Worm (Caenorhabditis elegans) whole organism, L1 larva: Measurements from ENCODE around the gene Y69A2AR.22.
A peak's percentile ranks its signal among the peaks of the same experiment; 100 is the strongest.

Source experiments
- C16A3.4 ChIP-seq: fragments of 150-350 bp; optimal IDR thresholded peaks from 2 replicates; lab custom pipeline; 2014; ENCODE audit warnings: missing biosample characterization, missing genetic modification characterization
- F16B12.6 ChIP-seq: fragments of 150-350 bp; optimal IDR thresholded peaks from 2 replicates; lab custom pipeline; 2014; ENCODE audit warnings: missing biosample characterization, missing genetic modification characterization
- Y116A8C.19 ChIP-seq: sonication (generic microtip); optimal IDR thresholded peaks from 2 replicates; lab custom pipeline; 2016; ENCODE audit warnings: missing compliant biosample characterization, missing genetic modification characterization, borderline replicate concordance
- aha-1 ChIP-seq: fragments of 150-350 bp; optimal IDR thresholded peaks from 2 replicates; lab custom pipeline; 2014; ENCODE audit warnings: missing biosample characterization, missing genetic modification characterization
- aly-2 ChIP-seq: fragments of 150-350 bp; optimal IDR thresholded peaks from 2 replicates; lab custom pipeline; 2014; ENCODE audit warnings: missing biosample characterization, missing genetic modification characterization
- ama-1 ChIP-seq: fragments of 150-350 bp; optimal IDR thresholded peaks from 2 replicates; lab custom pipeline; 2014
- ceh-63 ChIP-seq: fragments of 200-800 bp; sonication (Bioruptor generic); optimal IDR thresholded peaks from 2 replicates; lab custom pipeline; 2018; ENCODE audit warnings: mild to moderate bottlenecking, missing genetic modification characterization, missing compliant biosample characterization
- ceh-8 ChIP-seq: fragments of 200-800 bp; sonication (Bioruptor generic); optimal IDR thresholded peaks from 2 replicates; lab custom pipeline; 2018; ENCODE audit warnings: mild to moderate bottlenecking, missing genetic modification characterization, moderate library complexity, missing compliant biosample characterization
- ceh-82 ChIP-seq, 3 experiments: fragments of 150-350 bp in 1 of 3; sonication (generic microtip) in 2 of 3; optimal IDR thresholded peaks; 2 replicates each; lab custom pipeline; 2014 to 2017; ENCODE audit warnings: missing biosample characterization in 3 of 3, missing genetic modification characterization in 3 of 3
- ceh-90 ChIP-seq: sonication (generic microtip); optimal IDR thresholded peaks from 2 replicates; lab custom pipeline; 2016; ENCODE audit warnings: missing genetic modification characterization, missing compliant biosample characterization
- ces-1 ChIP-seq: fragments of 150-350 bp; optimal IDR thresholded peaks from 2 replicates; lab custom pipeline; 2014; ENCODE audit warnings: missing biosample characterization, missing genetic modification reagents, missing genetic modification characterization
- dsc-1 ChIP-seq: sonication (generic microtip); optimal IDR thresholded peaks from 2 replicates; lab custom pipeline; 2016; ENCODE audit warnings: mild to moderate bottlenecking, missing genetic modification characterization, missing compliant biosample characterization
- efl-1 ChIP-seq, 4 experiments: fragments of 150-350 bp; optimal IDR thresholded peaks in 3 of 4; peaks in 1 of 4; 1 replicate in 1 of 4; 2 replicates in 3 of 4; lab custom pipeline; 2014; ENCODE audit warnings: missing biosample characterization in 2 of 4, missing genetic modification characterization in 2 of 4, missing genetic modification reagents in 2 of 4
- efl-3 ChIP-seq: fragments of 200-800 bp; sonication (Bioruptor generic); optimal IDR thresholded peaks from 2 replicates; lab custom pipeline; 2018; ENCODE audit warnings: mild to moderate bottlenecking, missing genetic modification characterization, missing compliant biosample characterization
- egl-13 ChIP-seq: sonication (generic microtip); optimal IDR thresholded peaks from 2 replicates; lab custom pipeline; 2016; ENCODE audit warnings: missing genotype, missing genetic modification reagents, missing genetic modification characterization, missing compliant biosample characterization
- egl-27 ChIP-seq, 2 experiments: fragments of 150-350 bp in 1 of 2; sonication (generic microtip); optimal IDR thresholded peaks; 3 replicates each; lab custom pipeline; 2017 to 2018; ENCODE audit warnings: missing biosample characterization in 2 of 2, missing genetic modification characterization in 2 of 2, missing genetic modification reagents in 2 of 2
- ets-5 ChIP-seq: fragments of 200-800 bp; sonication (Bioruptor generic); IDR thresholded peaks from 2 replicates; pipeline ENCODE4 v1.3.6; 2022; ENCODE audit warnings: missing genetic modification characterization, missing compliant biosample characterization
- fkh-10 ChIP-seq: sonication (generic microtip); optimal IDR thresholded peaks from 2 replicates; lab custom pipeline; 2017; ENCODE audit warnings: missing biosample characterization, missing genetic modification reagents, missing genetic modification characterization
- fkh-4 ChIP-seq: sonication (generic microtip); optimal IDR thresholded peaks from 2 replicates; lab custom pipeline; 2016; ENCODE audit warnings: missing compliant biosample characterization, missing genetic modification characterization, borderline replicate concordance
- fkh-8 ChIP-seq: sonication (generic microtip); optimal IDR thresholded peaks from 2 replicates; lab custom pipeline; 2016; ENCODE audit warnings: mild to moderate bottlenecking, missing genetic modification characterization, missing compliant biosample characterization
- fos-1 ChIP-seq: fragments of 150-350 bp; optimal IDR thresholded peaks from 2 replicates; lab custom pipeline; 2014; ENCODE audit warnings: missing biosample characterization, missing genetic modification characterization
- hlh-17 ChIP-seq: fragments of 200-800 bp; sonication (Bioruptor generic); optimal IDR thresholded peaks from 2 replicates; lab custom pipeline; 2018; ENCODE audit warnings: missing genetic modification characterization, mild to moderate bottlenecking, missing compliant biosample characterization, moderate library complexity, borderline replicate concordance
- hpl-2 ChIP-seq: fragments of 150-350 bp; optimal IDR thresholded peaks from 2 replicates; lab custom pipeline; 2014; ENCODE audit warnings: missing biosample characterization, missing genetic modification reagents, missing genetic modification characterization
- irx-1 ChIP-seq: sonication (generic microtip); optimal IDR thresholded peaks from 2 replicates; lab custom pipeline; 2016; ENCODE audit warnings: missing genetic modification characterization, missing compliant biosample characterization
- isw-1 ChIP-seq: fragments of 200-800 bp; sonication (Bioruptor generic); IDR thresholded peaks from 2 replicates; pipeline ENCODE4 v1.3.6; 2022; ENCODE audit warnings: missing genetic modification characterization, missing compliant biosample characterization
- jun-1 ChIP-seq: fragments of 150-350 bp; optimal IDR thresholded peaks from 2 replicates; lab custom pipeline; 2014; ENCODE audit warnings: missing biosample characterization, missing genetic modification reagents, missing genetic modification characterization
- lin-13 ChIP-seq: fragments of 150-350 bp; optimal IDR thresholded peaks from 2 replicates; lab custom pipeline; 2014; ENCODE audit warnings: missing biosample characterization, missing genetic modification reagents, missing genetic modification characterization
- lin-14 ChIP-seq: fragments of 200-800 bp; sonication (Bioruptor generic); optimal IDR thresholded peaks from 2 replicates; lab custom pipeline; 2018; ENCODE audit warnings: mild to moderate bottlenecking, missing genetic modification characterization, moderate library complexity, missing compliant biosample characterization
- lin-15B ChIP-seq: fragments of 150-350 bp; sonication (generic microtip); optimal IDR thresholded peaks from 3 replicates; lab custom pipeline; 2014; ENCODE audit warnings: missing biosample characterization, missing genetic modification characterization
- lir-3 ChIP-seq: sonication (generic microtip); optimal IDR thresholded peaks from 2 replicates; lab custom pipeline; 2016; ENCODE audit warnings: mild to moderate bottlenecking, missing genetic modification characterization, moderate library complexity, missing compliant biosample characterization; ENCODE audit not compliant: poor library complexity
- mef-2 ChIP-seq: fragments of 150-350 bp; optimal IDR thresholded peaks from 2 replicates; lab custom pipeline; 2014; ENCODE audit warnings: missing biosample characterization, missing genetic modification characterization
- nhr-12 ChIP-seq: sonication (generic microtip); optimal IDR thresholded peaks from 2 replicates; lab custom pipeline; 2017; ENCODE audit warnings: missing biosample characterization, missing genetic modification characterization
- nhr-20 ChIP-seq: sonication (generic microtip); optimal IDR thresholded peaks from 2 replicates; lab custom pipeline; 2016; ENCODE audit warnings: mild to moderate bottlenecking, missing genetic modification characterization, missing compliant biosample characterization
- nhr-237 ChIP-seq: fragments of 150-350 bp; optimal IDR thresholded peaks from 2 replicates; lab custom pipeline; 2014; ENCODE audit warnings: missing biosample characterization, missing genetic modification characterization
- nhr-28 ChIP-seq: fragments of 150-350 bp; optimal IDR thresholded peaks from 2 replicates; lab custom pipeline; 2014; ENCODE audit warnings: missing biosample characterization, missing genetic modification characterization
- nhr-76 ChIP-seq: sonication (generic microtip); optimal IDR thresholded peaks from 2 replicates; lab custom pipeline; 2017; ENCODE audit warnings: missing biosample characterization, missing genetic modification characterization
- nhr-77 ChIP-seq: fragments of 150-350 bp; optimal IDR thresholded peaks from 2 replicates; lab custom pipeline; 2014; ENCODE audit warnings: missing biosample characterization, missing genetic modification characterization
- nhr-84 ChIP-seq: sonication (generic microtip); optimal IDR thresholded peaks from 2 replicates; lab custom pipeline; 2017; ENCODE audit warnings: missing biosample characterization, missing genetic modification characterization
- nhr-85 ChIP-seq: sonication (generic microtip); peaks from one replicate; lab custom pipeline; 2016; ENCODE audit warnings: missing genetic modification characterization, inconsistent platforms, missing compliant biosample characterization
- nhr-90 ChIP-seq: sonication (generic microtip); optimal IDR thresholded peaks from 2 replicates; lab custom pipeline; 2016; ENCODE audit warnings: mild to moderate bottlenecking, missing genetic modification characterization, missing compliant biosample characterization; ENCODE audit not compliant: poor library complexity
- rnt-1 ChIP-seq: sonication (generic microtip); optimal IDR thresholded peaks from 2 replicates; lab custom pipeline; 2016; ENCODE audit warnings: mild to moderate bottlenecking, missing genetic modification characterization, moderate library complexity, missing compliant biosample characterization
- skn-1 ChIP-seq: fragments of 150-350 bp; optimal IDR thresholded peaks from 2 replicates; lab custom pipeline; 2014; ENCODE audit warnings: missing biosample characterization, missing genetic modification characterization
- swsn-7 ChIP-seq: sonication (generic microtip); optimal IDR thresholded peaks from 2 replicates; lab custom pipeline; 2016; ENCODE audit warnings: missing genetic modification characterization, missing compliant biosample characterization
- tbx-2 ChIP-seq: sonication (generic microtip); optimal IDR thresholded peaks from 2 replicates; lab custom pipeline; 2016; ENCODE audit warnings: missing genetic modification characterization, missing compliant biosample characterization
- tlp-1 ChIP-seq: fragments of 150-350 bp; optimal IDR thresholded peaks from 2 replicates; lab custom pipeline; 2014; ENCODE audit warnings: missing biosample characterization, missing genetic modification characterization
- unc-130 ChIP-seq: fragments of 150-350 bp; optimal IDR thresholded peaks from 2 replicates; lab custom pipeline; 2017; ENCODE audit warnings: missing biosample characterization, missing genetic modification characterization, inconsistent platforms
- zip-4 ChIP-seq: fragments of 200-800 bp; sonication (Bioruptor generic); optimal IDR thresholded peaks from 2 replicates; lab custom pipeline; 2018; ENCODE audit warnings: mild to moderate bottlenecking, missing genetic modification characterization, moderate library complexity, missing compliant biosample characterization

Gene Y69A2AR.22

ce11 chrIV:2497615-2498183, 10.0 kb downstream of the Y69A2AR.22 start, which contains the start of gene Y69A2AR.16:
TSS of gene Y69A2AR.16 (plus strand) at chrIV:2497803.
- TF ChIP-seq efl-1 (optimal IDR thresholded peaks at IDR 0.05; lab: Kevin White, UChicago): no peak
- no peak for TF ChIP-seq efl-1 (GFP tag; optimal IDR thresholded peaks at IDR 0.05 in 1 of 2; lab: Kevin White, UChicago)
- no peak for TF ChIP-seq zip-4

DNA sequence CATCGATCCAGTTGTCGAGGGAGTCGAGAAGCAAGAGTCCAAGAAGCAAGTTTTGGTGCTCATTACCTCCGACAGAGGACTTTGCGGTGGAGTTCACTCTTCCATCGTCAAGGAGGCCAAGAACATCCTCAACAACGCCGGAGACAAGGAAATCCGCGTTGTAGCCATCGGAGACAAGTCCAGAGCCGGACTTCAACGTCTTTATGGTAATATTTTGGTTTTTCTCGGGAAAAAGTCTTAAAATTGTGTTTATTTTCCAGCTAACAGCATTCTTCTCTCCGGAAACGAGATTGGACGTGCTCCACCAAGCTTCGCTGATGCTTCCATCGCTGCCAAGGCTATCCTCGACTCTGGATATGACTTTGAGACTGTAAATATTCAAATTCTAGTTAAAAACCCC, 11.6 kb downstream of the Y69A2AR.22 start:
- TF ChIP-seq lin-13 (no peak), ceh-8 (GFP tag; lab: Kevin White, UChicago) (peak; percentile 14)
- TF ChIP-seq, all 84 proteins: peak for 1

DNA sequence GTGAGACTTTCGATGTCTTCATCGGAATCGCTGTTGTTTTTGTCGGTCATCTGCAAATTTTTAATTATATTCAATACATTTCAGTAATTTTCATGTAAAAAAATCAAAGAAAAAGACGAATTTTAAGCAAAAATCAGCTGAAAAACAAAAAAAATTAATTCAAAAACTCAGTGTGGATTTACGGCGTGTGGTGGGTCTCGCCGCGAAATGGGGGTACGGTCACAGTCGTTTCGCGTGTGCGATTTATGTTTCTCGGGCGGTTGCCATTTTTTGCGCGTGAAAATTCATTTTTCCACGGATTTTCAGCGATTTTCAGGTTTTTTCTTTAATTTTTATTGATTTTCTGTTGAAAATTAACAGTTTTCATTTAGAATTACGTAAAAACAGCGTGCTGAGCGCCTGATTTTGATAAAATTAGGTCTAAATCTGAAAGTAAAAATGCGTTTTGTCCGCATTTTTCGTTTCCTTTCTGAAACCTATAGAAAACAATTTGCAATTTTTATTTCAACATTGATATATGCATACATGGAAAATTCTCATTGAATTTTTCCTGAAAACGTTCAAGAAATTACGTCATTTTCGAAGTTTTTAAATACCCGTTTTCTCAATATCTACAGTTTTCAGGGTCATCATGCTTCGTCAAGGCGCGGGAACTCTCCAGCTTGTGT, 12.5 kb downstream of the Y69A2AR.22 start, which contains the start of the genes ccdc-12 and Y69A2AR.18:
ccdc-12 (minus strand) TSS at position 57 of the 668 bp plus-strand sequence.
Y69A2AR.18 (plus strand) TSS at position 618 of the 668 bp plus-strand sequence.
- TF ChIP-seq nhr-76 (tag; lab: Kevin White, UChicago): no peak
- TF ChIP-seq lir-3 (tag; lab: Kevin White, UChicago): no peak
- TF ChIP-seq nhr-20 (tag; lab: Kevin White, UChicago): peak; percentile 45
- no peak for TF ChIP-seq lin-14 (GFP tag; lab: Kevin White, UChicago)
- TF ChIP-seq jun-1: no peak
- no peak for TF ChIP-seq nhr-237
- no peak for TF ChIP-seq nhr-12 (tag; lab: Kevin White, UChicago)
- no peak for TF ChIP-seq ces-1 (GFP tag; lab: Kevin White, UChicago)
- no peak for TF ChIP-seq efl-3 (GFP tag; lab: Kevin White, UChicago)
- peak; percentile 67 for TF ChIP-seq C16A3.4 (tag; lab: Kevin White, UChicago)
- no peak for TF ChIP-seq egl-13 (tag; lab: Kevin White, UChicago)
- peak; percentile 63 for TF ChIP-seq tbx-2 (tag; lab: Kevin White, UChicago)
- TF ChIP-seq rnt-1 (tag; lab: Kevin White, UChicago): no peak
- no peak for TF ChIP-seq hlh-17 (GFP tag; lab: Kevin White, UChicago)
- no peak for TF ChIP-seq ama-1
- TF ChIP-seq mef-2 (tag; lab: Kevin White, UChicago): no peak
- TF ChIP-seq lin-13: peak; percentile 55
- peak; percentile 52 for TF ChIP-seq dsc-1 (tag; lab: Kevin White, UChicago)
- peak; percentile 72 for TF ChIP-seq isw-1 (GFP tag; lab: Robert Waterston, UW)
- peak; percentile 63 for TF ChIP-seq nhr-85 (tag; lab: Kevin White, UChicago)
- no peak for TF ChIP-seq tlp-1 (tag; lab: Kevin White, UChicago)
- TF ChIP-seq fkh-10: no peak
- TF ChIP-seq aha-1 (tag; lab: Kevin White, UChicago): no peak
- peak; percentile 52 to 78 (median 76) for TF ChIP-seq ceh-82 (tag; optimal IDR thresholded peaks at IDR 0.05; lab: Kevin White, UChicago)
- no peak for TF ChIP-seq hpl-2 (GFP tag; lab: Kevin White, UChicago)
- no peak for TF ChIP-seq Y116A8C.19
- no peak for TF ChIP-seq nhr-28 (tag; lab: Kevin White, UChicago)
- peak; percentile 57 for TF ChIP-seq irx-1 (tag; lab: Kevin White, UChicago)
- TF ChIP-seq aly-2 (tag; lab: Kevin White, UChicago): no peak
- no peak for TF ChIP-seq ceh-90
- TF ChIP-seq skn-1 (tag; lab: Kevin White, UChicago): peak; percentile 58
- peak; percentile 52 for TF ChIP-seq swsn-7
- TF ChIP-seq fkh-8 (tag; lab: Kevin White, UChicago): peak; percentile 41
- TF ChIP-seq ets-5 (GFP tag; lab: Robert Waterston, UW): no peak
- TF ChIP-seq F16B12.6: peak; percentile 54
- no peak for TF ChIP-seq nhr-77 (tag; lab: Kevin White, UChicago)
- no peak for TF ChIP-seq ceh-63
- TF ChIP-seq lin-15B (tag; lab: Kevin White, UChicago): peak; percentile 22
- TF ChIP-seq fkh-4 (tag; lab: Kevin White, UChicago): no peak
- TF ChIP-seq fos-1 (tag; lab: Kevin White, UChicago): no peak
- TF ChIP-seq nhr-84: no peak
- TF ChIP-seq egl-27 (tag; optimal IDR thresholded peaks at IDR 0.05; lab: Kevin White, UChicago): no peak
- TF ChIP-seq unc-130 (tag; lab: Kevin White, UChicago): peak; percentile 77
- TF ChIP-seq ceh-8 (GFP tag; lab: Kevin White, UChicago): no peak
- TF ChIP-seq nhr-90 (tag; lab: Kevin White, UChicago): peak; percentile 34
